Worm (Caenorhabditis elegans) whole organism, late embryonic: Measurements from ENCODE around the gene mcm-10.

ENCODE experiments used
- F13H6.1 ChIP-seq: sonication (generic microtip); optimal IDR thresholded peaks from 2 replicates; lab custom pipeline; 2016; ENCODE audit warnings: missing genetic modification characterization, missing compliant biosample characterization
- ceh-18 ChIP-seq: sonication (generic microtip); optimal IDR thresholded peaks from 2 replicates; lab custom pipeline; 2016; ENCODE audit warnings: missing genetic modification characterization, missing compliant biosample characterization
- ceh-19 ChIP-seq: fragments of 200-800 bp; sonication (Bioruptor generic); optimal IDR thresholded peaks from 2 replicates; lab custom pipeline; 2018; ENCODE audit warnings: mild to moderate bottlenecking, missing genetic modification characterization, missing compliant biosample characterization
- ceh-22 ChIP-seq: sonication (generic microtip); optimal IDR thresholded peaks from 2 replicates; lab custom pipeline; 2017; ENCODE audit warnings: missing biosample characterization, missing genetic modification characterization
- ceh-45 ChIP-seq: fragments of 200-800 bp; sonication (Bioruptor generic); IDR thresholded peaks from 2 replicates; pipeline ENCODE4 v1.3.6; 2022; ENCODE audit warnings: missing genetic modification reagents, missing genetic modification characterization, missing compliant biosample characterization
- ceh-48 ChIP-seq: sonication (generic microtip); optimal IDR thresholded peaks from 2 replicates; lab custom pipeline; 2016; ENCODE audit warnings: missing genetic modification characterization, inconsistent platforms, missing compliant biosample characterization
- ceh-9 ChIP-seq: sonication (generic microtip); optimal IDR thresholded peaks from 2 replicates; lab custom pipeline; 2016; ENCODE audit warnings: mild to moderate bottlenecking, missing genetic modification characterization, inconsistent platforms, missing compliant biosample characterization
- ets-4 ChIP-seq: sonication (generic microtip); optimal IDR thresholded peaks from 2 replicates; lab custom pipeline; 2016; ENCODE audit warnings: missing genetic modification characterization, missing compliant biosample characterization
- hlh-13 ChIP-seq: fragments of 200-800 bp; sonication (Bioruptor generic); optimal IDR thresholded peaks from 2 replicates; lab custom pipeline; 2018; ENCODE audit warnings: mild to moderate bottlenecking, missing genetic modification characterization, missing compliant biosample characterization
- hlh-30 ChIP-seq: sonication (generic microtip); optimal IDR thresholded peaks from 2 replicates; lab custom pipeline; 2017; ENCODE audit warnings: antibody characterized with exemption, missing genetic modification characterization, missing compliant biosample characterization; ENCODE audit not compliant: insufficient read depth
- mec-3 ChIP-seq: sonication (generic microtip); optimal IDR thresholded peaks from 2 replicates; lab custom pipeline; 2016; ENCODE audit warnings: borderline replicate concordance, missing genetic modification characterization, missing compliant biosample characterization
- nfya-1 ChIP-seq: sonication (generic microtip); optimal IDR thresholded peaks from 2 replicates; lab custom pipeline; 2017; ENCODE audit warnings: missing genetic modification characterization, mild to moderate bottlenecking, missing compliant biosample characterization, antibody characterized with exemption, moderate library complexity
- odd-2 ChIP-seq: sonication (generic microtip); optimal IDR thresholded peaks from 2 replicates; lab custom pipeline; 2017; ENCODE audit warnings: antibody characterized with exemption, mild to moderate bottlenecking, missing genetic modification characterization, missing compliant biosample characterization
- pag-3 ChIP-seq: sonication (generic microtip); optimal IDR thresholded peaks from 2 replicates; lab custom pipeline; 2016; ENCODE audit warnings: missing compliant biosample characterization, missing genetic modification characterization, borderline replicate concordance
- pqm-1 ChIP-seq: sonication (generic microtip); optimal IDR thresholded peaks from 2 replicates; lab custom pipeline; 2016; ENCODE audit warnings: missing genetic modification characterization, missing compliant biosample characterization
- sox-4 ChIP-seq: sonication (generic microtip); optimal IDR thresholded peaks from 2 replicates; lab custom pipeline; 2017; ENCODE audit warnings: mild to moderate bottlenecking, missing genetic modification characterization, inconsistent platforms, missing compliant biosample characterization
- syd-9 ChIP-seq: sonication (generic microtip); optimal IDR thresholded peaks from 2 replicates; lab custom pipeline; 2016; ENCODE audit warnings: mild to moderate bottlenecking, missing genetic modification characterization, moderate library complexity, missing compliant biosample characterization
- tbx-7 ChIP-seq: sonication (generic microtip); optimal IDR thresholded peaks from 2 replicates; lab custom pipeline; 2016; ENCODE audit warnings: missing genotype, missing genetic modification characterization, missing compliant biosample characterization
- zip-5 ChIP-seq: sonication (generic microtip); optimal IDR thresholded peaks from 2 replicates; lab custom pipeline; 2016; ENCODE audit warnings: missing genetic modification characterization, missing compliant biosample characterization
- ztf-16 ChIP-seq: sonication (generic microtip); optimal IDR thresholded peaks from 2 replicates; lab custom pipeline; 2017; ENCODE audit warnings: missing genetic modification characterization, missing compliant biosample characterization

mcm-10 gene

ce11 chrIII:11371236-11371635 lies 53.9 kb downstream of the mcm-10 start (continued):
- peak; percentile 50 for TF ChIP-seq pag-3 (tag; lab: Kevin White, UChicago)
- TF ChIP-seq odd-2 (tag; lab: Kevin White, UChicago) = peak; percentile 41
- TF ChIP-seq nfya-1 (tag; lab: Kevin White, UChicago) = peak; percentile 69
- TF ChIP-seq ceh-45 (GFP tag; lab: Robert Waterston, UW) = peak; percentile 68; the same call in 1 of the 2 replicates
- peak; percentile 16 for TF ChIP-seq mec-3 (tag; lab: Kevin White, UChicago)
- TF ChIP-seq ceh-19 = peak; percentile 88
- peak; percentile 76 for TF ChIP-seq syd-9 (tag; lab: Kevin White, UChicago)
- TF ChIP-seq ceh-9 (tag; lab: Kevin White, UChicago) = peak; percentile 64
- TF ChIP-seq zip-5 (tag; lab: Kevin White, UChicago) = peak; percentile 60
- TF ChIP-seq tbx-7 (tag; lab: Kevin White, UChicago) = peak; percentile 47
- peak; percentile 53 for TF ChIP-seq hlh-30 (tag; lab: Kevin White, UChicago)
- TF ChIP-seq ceh-22 (tag; lab: Kevin White, UChicago) = peak; percentile 24
- peak; percentile 59 for TF ChIP-seq F13H6.1 (tag; lab: Kevin White, UChicago)
- peak; percentile 90 for TF ChIP-seq sox-4 (tag; lab: Kevin White, UChicago)
- TF ChIP-seq ceh-48 (tag; lab: Kevin White, UChicago) = peak; percentile 75
- peak; percentile 27 for TF ChIP-seq pqm-1 (tag; lab: Kevin White, UChicago)

- TF ChIP-seq hlh-13 (no peak), mec-3 (tag; lab: Kevin White, UChicago) (no peak)
Measured at ce11 chrIII:11371688-11372087, 54.3 kb downstream of the mcm-10 start, which contains the start of gene tba-7. Gene tba-7, minus strand, starts transcription at chrIII:11371788.

DNA sequence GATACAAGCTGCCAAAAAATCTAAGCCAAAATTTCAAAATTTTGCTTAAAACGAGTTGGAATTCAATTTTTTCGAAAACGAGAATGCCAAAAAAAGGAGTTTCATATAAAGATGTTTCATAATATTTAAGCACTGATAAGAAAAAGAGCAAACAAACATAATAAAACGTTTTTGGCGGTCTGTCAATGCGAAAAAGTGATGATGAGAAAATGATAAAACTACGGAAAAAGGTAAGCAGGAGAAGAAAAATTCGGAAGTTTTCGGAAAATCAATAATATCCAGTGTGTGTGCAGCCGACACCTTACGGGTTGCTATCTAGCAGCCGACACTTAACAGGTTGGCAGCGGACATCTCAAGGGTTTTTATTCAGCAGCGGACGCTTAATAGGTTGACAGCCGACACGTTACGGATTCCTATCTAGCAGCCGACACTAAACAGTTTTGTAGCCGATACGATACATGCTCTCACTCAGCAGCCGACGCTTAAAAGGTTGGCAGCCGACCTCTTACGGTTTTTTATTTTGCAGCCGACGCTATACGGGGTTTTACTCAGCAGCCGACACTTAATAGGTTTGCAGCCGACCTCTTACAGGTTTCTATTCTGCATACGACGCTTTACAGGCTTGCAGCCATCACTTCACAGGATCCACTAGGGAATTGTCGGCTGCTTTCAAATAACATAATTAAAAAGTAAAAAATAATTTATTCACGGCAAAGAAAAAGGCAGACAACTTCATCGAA lies 55.0 kb downstream of the mcm-10 start:
- TF ChIP-seq ets-4 (tag; lab: Kevin White, UChicago) (no peak), ceh-22 (tag; lab: Kevin White, UChicago) (no peak), ceh-18 (tag; lab: Kevin White, UChicago) (no peak), ztf-16 (no peak)
- TF ChIP-seq, all 69 proteins: peak for 0
